Fruit fly (Drosophila melanogaster): Measurements from ENCODE around the gene Rhp.

The Rhp gene

DNA sequence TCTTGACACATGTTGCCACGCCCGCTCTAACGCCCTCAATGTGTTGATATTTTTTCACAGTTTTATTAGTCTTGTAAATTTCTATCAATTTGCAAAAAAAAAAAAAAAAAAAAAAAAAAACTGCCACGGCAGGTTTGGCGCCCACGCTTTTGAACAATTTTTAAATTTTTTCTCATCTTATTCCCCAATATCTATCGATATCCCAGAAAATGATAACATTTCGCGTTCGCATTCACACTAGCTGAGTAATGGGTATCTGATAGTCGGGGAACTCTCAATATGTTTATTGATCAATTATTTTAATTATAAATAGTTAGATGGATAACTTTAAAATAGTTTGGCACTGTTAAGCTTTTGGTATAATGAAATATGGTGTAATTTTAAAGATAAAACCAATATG is 52.6 kb downstream of the Rhp start:
- TF ChIP-seq CG10348 (GFP tag; IDR thresholded peaks at IDR 0.05) (no peak), CG14655 (GFP tag; optimal IDR thresholded peaks at IDR 0.05) (no peak), Snoo (tag; optimal IDR thresholded peaks at IDR 0.05) (no peak), gl (tag; optimal IDR thresholded peaks at IDR 0.05) (no peak), EcR (GFP tag; optimal IDR thresholded peaks at IDR 0.05) (no peak), CG9948 (tag; optimal IDR thresholded peaks at IDR 0.05) (no peak)
